Worm (Caenorhabditis elegans) whole organism, L3 larva: ENCODE data around the gene F22F7.4.
"Not testable (repeated sequence)": the region's sequence is repeated elsewhere in the genome, so short reads cannot be mapped to it uniquely, and the experiment has no call there.

Experiments
- R02D3.7 ChIP-seq: fragments of 150-350 bp; optimal IDR thresholded peaks from 2 replicates; lab custom pipeline; 2014; ENCODE audit warnings: missing biosample characterization, missing genetic modification characterization
- ZK546.5 ChIP-seq: sonication (generic microtip); optimal IDR thresholded peaks from 2 replicates; lab custom pipeline; 2017; ENCODE audit warnings: missing biosample characterization, missing genetic modification characterization
- ama-1 ChIP-seq: fragments of 150-350 bp; optimal IDR thresholded peaks from 2 replicates; lab custom pipeline; 2018
- ceh-16 ChIP-seq: sonication (generic microtip); optimal IDR thresholded peaks from 2 replicates; lab custom pipeline; 2017; ENCODE audit warnings: missing biosample characterization, missing genetic modification characterization
- ceh-82 ChIP-seq: fragments of 150-350 bp; optimal IDR thresholded peaks from 2 replicates; lab custom pipeline; 2014; ENCODE audit warnings: missing biosample characterization, missing genetic modification characterization
- daf-12 ChIP-seq: fragments of 150-350 bp; optimal IDR thresholded peaks from 2 replicates; lab custom pipeline; 2014; ENCODE audit warnings: missing biosample characterization, missing genetic modification reagents, missing genetic modification characterization
- egl-27 ChIP-seq: sonication (generic microtip); optimal IDR thresholded peaks from 4 replicates; lab custom pipeline; 2017; ENCODE audit warnings: missing biosample characterization, missing genetic modification reagents, missing genetic modification characterization
- egl-5 ChIP-seq: fragments of 150-350 bp; optimal IDR thresholded peaks from 2 replicates; lab custom pipeline; 2017; ENCODE audit warnings: missing biosample characterization, missing genetic modification reagents, missing genetic modification characterization, inconsistent platforms
- elt-2 ChIP-seq: sonication (generic microtip); optimal IDR thresholded peaks from 2 replicates; lab custom pipeline; 2016; ENCODE audit warnings: missing genetic modification reagents, mild to moderate bottlenecking, missing genetic modification characterization, missing compliant biosample characterization
- elt-3 ChIP-seq, 3 experiments: fragments of 150-350 bp in 1 of 3; sonication (generic microtip) in 2 of 3; optimal IDR thresholded peaks; 2 replicates in 2 of 3; 4 replicates in 1 of 3; lab custom pipeline; 2014 to 2017; ENCODE audit warnings: missing biosample characterization in 3 of 3, missing genetic modification characterization in 3 of 3
- hmg-11 ChIP-seq: sonication (generic microtip); optimal IDR thresholded peaks from 2 replicates; lab custom pipeline; 2016; ENCODE audit warnings: missing genetic modification characterization, missing compliant biosample characterization
- jun-1 ChIP-seq: fragments of 150-350 bp; optimal IDR thresholded peaks from 2 replicates; lab custom pipeline; 2014; ENCODE audit warnings: missing biosample characterization, missing genetic modification reagents, missing genetic modification characterization
- lin-15B ChIP-seq: fragments of 150-350 bp; optimal IDR thresholded peaks from 2 replicates; lab custom pipeline; 2014; ENCODE audit warnings: missing biosample characterization, missing genetic modification characterization
- lin-39 ChIP-seq: fragments of 150-350 bp; optimal IDR thresholded peaks from 2 replicates; lab custom pipeline; 2018; ENCODE audit warnings: missing biosample characterization, missing genetic modification reagents, missing genetic modification characterization
- lsy-12 ChIP-seq: sonication (generic microtip); optimal IDR thresholded peaks from 2 replicates; lab custom pipeline; 2016; ENCODE audit warnings: mild to moderate bottlenecking, missing genetic modification characterization, missing compliant biosample characterization
- mml-1 ChIP-seq: fragments of 150-350 bp; sonication (generic microtip); optimal IDR thresholded peaks from 3 replicates; lab custom pipeline; 2014; ENCODE audit warnings: missing biosample characterization, missing genetic modification characterization
- nfya-1 ChIP-seq: sonication (generic microtip); optimal IDR thresholded peaks from 2 replicates; lab custom pipeline; 2017; ENCODE audit warnings: missing genetic modification characterization, mild to moderate bottlenecking, missing compliant biosample characterization, antibody characterized with exemption, moderate library complexity; ENCODE audit not compliant: insufficient read depth
- nhr-11 ChIP-seq: fragments of 150-350 bp; optimal IDR thresholded peaks from 2 replicates; lab custom pipeline; 2014; ENCODE audit warnings: missing biosample characterization, missing genetic modification characterization
- nhr-237 ChIP-seq: fragments of 150-350 bp; optimal IDR thresholded peaks from 2 replicates; lab custom pipeline; 2014; ENCODE audit warnings: missing biosample characterization, missing genetic modification characterization
- nhr-25 ChIP-seq: sonication (generic microtip); optimal IDR thresholded peaks from 2 replicates; lab custom pipeline; 2017; ENCODE audit warnings: missing biosample characterization, missing genetic modification characterization
- nhr-28 ChIP-seq: fragments of 150-350 bp; optimal IDR thresholded peaks from 2 replicates; lab custom pipeline; 2014; ENCODE audit warnings: missing biosample characterization, missing genetic modification characterization
- nhr-43 ChIP-seq: sonication (generic microtip); optimal IDR thresholded peaks from 2 replicates; lab custom pipeline; 2016; ENCODE audit warnings: mild to moderate bottlenecking, missing genetic modification characterization, missing compliant biosample characterization; ENCODE audit not compliant: poor library complexity, severe bottlenecking
- nhr-67 ChIP-seq: fragments of 150-350 bp; optimal IDR thresholded peaks from 2 replicates; lab custom pipeline; 2014; ENCODE audit warnings: missing biosample characterization, missing genetic modification characterization
- nhr-76 ChIP-seq: fragments of 150-350 bp; sonication (generic microtip); optimal IDR thresholded peaks from 5 replicates; lab custom pipeline; 2014; ENCODE audit warnings: missing biosample characterization, missing genetic modification characterization
- nhr-77 ChIP-seq: fragments of 150-350 bp; optimal IDR thresholded peaks from 2 replicates; lab custom pipeline; 2014; ENCODE audit warnings: missing biosample characterization, missing genetic modification characterization
- pha-4 ChIP-seq: fragments of 150-350 bp; optimal IDR thresholded peaks from 2 replicates; lab custom pipeline; 2014; ENCODE audit warnings: missing biosample characterization, missing genetic modification reagents, missing genetic modification characterization
- pqm-1 ChIP-seq: fragments of 150-350 bp; optimal IDR thresholded peaks from 2 replicates; lab custom pipeline; 2017; ENCODE audit warnings: missing biosample characterization, missing genetic modification characterization, inconsistent platforms
- sea-2 ChIP-seq: fragments of 150-350 bp; sonication (generic microtip); optimal IDR thresholded peaks from 4 replicates; lab custom pipeline; 2014; ENCODE audit warnings: missing biosample characterization, missing genetic modification reagents, missing genetic modification characterization
- skn-1 ChIP-seq: fragments of 150-350 bp; optimal IDR thresholded peaks from 2 replicates; lab custom pipeline; 2014; ENCODE audit warnings: missing biosample characterization, missing genetic modification characterization
- tbx-2 ChIP-seq: sonication (generic microtip); optimal IDR thresholded peaks from 2 replicates; lab custom pipeline; 2016; ENCODE audit warnings: mild to moderate bottlenecking, missing genetic modification characterization, missing compliant biosample characterization
- unc-62 ChIP-seq: fragments of 150-350 bp; sonication (generic microtip); optimal IDR thresholded peaks from 4 replicates; lab custom pipeline; 2014; ENCODE audit warnings: missing biosample characterization, missing genetic modification reagents, missing genetic modification characterization
- ztf-11 ChIP-seq: fragments of 150-350 bp; optimal IDR thresholded peaks from 2 replicates; lab custom pipeline; 2014; ENCODE audit warnings: missing biosample characterization, missing genetic modification characterization
- ztf-4 ChIP-seq: fragments of 150-350 bp; optimal IDR thresholded peaks from 2 replicates; lab custom pipeline; 2014; ENCODE audit warnings: missing biosample characterization, missing genetic modification characterization

Gene F22F7.4

DNA sequence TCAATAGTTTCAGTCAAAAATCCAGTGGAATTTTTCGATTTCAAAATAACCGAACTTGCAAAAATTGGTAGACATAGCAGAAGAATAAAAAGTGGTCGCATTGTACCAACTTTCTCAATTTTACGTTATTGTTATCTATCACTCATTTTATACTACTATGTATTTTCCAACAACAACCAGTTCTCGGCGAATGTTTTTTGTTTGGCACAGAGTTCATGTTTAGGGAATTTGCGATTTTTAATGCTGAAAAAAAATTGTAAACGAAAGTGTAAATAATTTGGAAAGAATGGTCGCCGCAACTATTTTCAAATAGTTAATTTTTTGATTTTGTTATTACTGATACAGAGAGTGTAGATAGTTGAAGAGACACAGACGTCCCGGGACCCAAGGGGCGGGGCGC, 43.6 kb upstream of the F22F7.4 start, which contains the start of gene C45H4.21:
C45H4.21 (minus strand) TSS at position 101 of the 400 bp plus-strand sequence.
- no peak for TF ChIP-seq ztf-4 (tag; lab: Kevin White, UChicago)
- no peak for TF ChIP-seq nhr-77 (tag; lab: Kevin White, UChicago)
- TF ChIP-seq lin-15B (tag; lab: Kevin White, UChicago) = no peak
- TF ChIP-seq nhr-76 (tag; lab: Kevin White, UChicago) = no peak
- no peak for TF ChIP-seq ceh-82
- no peak for TF ChIP-seq ZK546.5 (tag; lab: Kevin White, UChicago)
- no peak for TF ChIP-seq nfya-1 (tag; lab: Kevin White, UChicago)

DNA sequence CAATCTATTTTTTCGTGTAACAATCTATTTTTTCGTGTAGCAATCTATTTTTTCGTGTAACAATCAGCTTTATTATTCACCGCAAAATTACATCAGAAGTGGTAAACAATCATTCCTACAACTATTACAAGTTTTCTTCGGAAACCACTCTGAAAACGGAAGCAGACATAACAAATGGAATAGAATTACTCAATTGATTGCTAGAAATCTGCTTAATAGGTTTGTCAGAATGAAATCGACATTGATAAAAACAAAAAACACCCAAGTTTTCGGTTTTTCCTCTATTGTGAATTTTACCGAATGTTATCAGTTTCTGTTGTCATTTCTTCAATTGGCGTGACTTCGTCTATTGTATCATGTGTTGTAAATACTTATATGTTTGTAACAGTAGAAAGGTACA, 40.9 kb upstream of the F22F7.4 start, which contains the start of gene srbc-20:
srbc-20 (plus strand) TSS at position 301 of the 400 bp plus-strand sequence.
- TF ChIP-seq pha-4 (tag; lab: Kevin White, UChicago) = no peak
- TF ChIP-seq elt-3 (tag; optimal IDR thresholded peaks at IDR 0.05; lab: Kevin White, UChicago) = no peak
- TF ChIP-seq ztf-11 (tag; lab: Kevin White, UChicago) = no peak
- TF ChIP-seq daf-12 (tag; lab: Kevin White, UChicago) = no peak
- no peak for TF ChIP-seq ztf-4 (tag; lab: Kevin White, UChicago)
- TF ChIP-seq nhr-67 (tag; lab: Kevin White, UChicago) = no peak
- no peak for TF ChIP-seq skn-1 (tag; lab: Kevin White, UChicago)
- TF ChIP-seq pqm-1 (tag; lab: Kevin White, UChicago) = no peak
- no peak for TF ChIP-seq nhr-11 (tag; lab: Kevin White, UChicago)
- no peak for TF ChIP-seq elt-2 (tag; lab: Kevin White, UChicago)
- TF ChIP-seq lsy-12 = no peak
- no peak for TF ChIP-seq nhr-76 (tag; lab: Kevin White, UChicago)
- TF ChIP-seq hmg-11 (tag; lab: Kevin White, UChicago) = no peak
- no peak for TF ChIP-seq unc-62 (GFP tag; lab: Kevin White, UChicago)

DNA sequence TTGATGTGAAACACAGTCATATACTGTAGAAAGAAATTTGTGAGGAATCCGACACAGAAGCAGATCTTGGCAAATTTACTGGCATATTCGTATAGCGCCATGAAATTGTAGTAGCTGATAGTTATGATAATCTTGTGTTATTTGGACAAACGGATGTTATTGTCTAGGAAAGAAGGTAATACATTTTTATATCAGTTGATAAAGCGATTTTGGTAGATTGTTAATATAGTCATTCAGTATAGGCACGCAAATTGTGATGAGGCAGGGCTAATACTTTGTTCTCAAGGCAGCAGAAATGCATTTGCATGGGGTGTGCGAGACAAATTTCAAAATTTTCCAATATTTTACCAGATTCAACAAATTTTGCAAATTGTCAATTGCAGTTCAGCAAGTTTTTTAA, 40.2 kb upstream of the F22F7.4 start, which contains the start of gene str-52:
str-52 (minus strand) TSS at position 101 of the 400 bp plus-strand sequence.
- TF ChIP-seq nhr-25 (no peak), egl-27 (tag; lab: Kevin White, UChicago) (no peak), nhr-67 (tag; lab: Kevin White, UChicago) (no peak), nhr-237 (tag; lab: Kevin White, UChicago) (no peak), pqm-1 (tag; lab: Kevin White, UChicago) (no peak), tbx-2 (tag; lab: Kevin White, UChicago) (no peak), R02D3.7 (tag; lab: Kevin White, UChicago) (no peak), pha-4 (tag; lab: Kevin White, UChicago) (no peak), hmg-11 (tag; lab: Kevin White, UChicago) (no peak), jun-1 (tag; lab: Kevin White, UChicago) (no peak), nhr-28 (tag; lab: Kevin White, UChicago) (no peak), ztf-4 (tag; lab: Kevin White, UChicago) (no peak), lin-39 (tag; lab: Kevin White, UChicago) (no peak), ama-1 (no peak), nfya-1 (tag; lab: Kevin White, UChicago) (no peak), mml-1 (tag; lab: Kevin White, UChicago) (no peak)
- TF ChIP-seq, all 47 proteins: peak for 0

DNA sequence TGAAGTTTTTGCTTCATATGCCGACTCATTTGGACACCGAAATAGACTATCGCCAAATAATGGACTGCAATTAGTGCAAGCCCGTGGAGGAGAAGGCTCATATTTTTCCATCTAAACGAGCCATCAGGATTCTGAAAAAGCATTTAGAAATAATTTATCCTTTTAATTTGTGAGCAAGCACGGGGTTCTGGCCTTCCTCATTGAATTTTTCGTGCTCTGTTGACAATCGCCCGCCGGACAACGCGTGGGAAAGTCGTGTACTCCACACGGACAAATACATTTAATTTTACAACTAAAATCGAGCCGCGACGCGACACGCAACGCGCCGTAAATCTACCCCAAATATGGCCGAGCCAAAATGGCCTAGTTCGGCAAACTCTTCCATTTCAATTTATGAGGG, 38.5 kb upstream of the F22F7.4 start, which contains the start of gene F22F7.12:
F22F7.12 (minus strand) TSS at position 101 of the 400 bp plus-strand sequence.
- TF ChIP-seq ZK546.5 (tag; lab: Kevin White, UChicago); ceh-16; nhr-43 (tag; lab: Kevin White, UChicago): not testable (repeated sequence)

DNA sequence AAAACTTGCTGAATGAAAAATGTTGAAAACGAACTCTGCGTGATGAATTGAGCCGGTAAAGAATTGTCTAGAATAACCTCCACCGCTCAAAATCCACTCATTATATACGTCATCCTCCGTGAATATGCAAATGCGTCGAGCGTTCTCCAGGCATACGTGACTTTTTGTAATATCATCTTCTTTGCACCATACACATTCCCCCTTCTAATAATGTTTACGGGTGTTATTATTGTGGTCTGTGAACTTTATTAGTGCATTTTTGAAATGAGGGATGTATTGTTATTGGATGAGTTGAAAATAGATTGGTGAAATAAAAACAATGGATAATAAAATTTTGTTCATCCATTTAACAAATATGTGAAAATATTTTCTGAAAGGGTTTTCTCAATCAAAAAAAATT, 34.0 kb upstream of the F22F7.4 start, which contains the start of gene F22F7.7:
F22F7.7 (minus strand) TSS at position 125 of the 400 bp plus-strand sequence.
- TF ChIP-seq egl-5 (tag; lab: Kevin White, UChicago) (no peak), elt-3 (tag; optimal IDR thresholded peaks at IDR 0.05; lab: Kevin White, UChicago) (no peak), nhr-76 (tag; lab: Kevin White, UChicago) (no peak), lin-15B (tag; lab: Kevin White, UChicago) (no peak), ztf-4 (tag; lab: Kevin White, UChicago) (no peak), elt-2 (tag; lab: Kevin White, UChicago) (no peak), nhr-28 (tag; lab: Kevin White, UChicago) (no peak), sea-2 (GFP tag; lab: Kevin White, UChicago) (no peak), unc-62 (GFP tag; lab: Kevin White, UChicago) (no peak), lin-39 (tag; lab: Kevin White, UChicago) (no peak), daf-12 (tag; lab: Kevin White, UChicago) (no peak)
- TF ChIP-seq, all 47 proteins: peak for 0
